Worm (Caenorhabditis elegans): ENCODE data around the gene Y49A3A.4.

DNA sequence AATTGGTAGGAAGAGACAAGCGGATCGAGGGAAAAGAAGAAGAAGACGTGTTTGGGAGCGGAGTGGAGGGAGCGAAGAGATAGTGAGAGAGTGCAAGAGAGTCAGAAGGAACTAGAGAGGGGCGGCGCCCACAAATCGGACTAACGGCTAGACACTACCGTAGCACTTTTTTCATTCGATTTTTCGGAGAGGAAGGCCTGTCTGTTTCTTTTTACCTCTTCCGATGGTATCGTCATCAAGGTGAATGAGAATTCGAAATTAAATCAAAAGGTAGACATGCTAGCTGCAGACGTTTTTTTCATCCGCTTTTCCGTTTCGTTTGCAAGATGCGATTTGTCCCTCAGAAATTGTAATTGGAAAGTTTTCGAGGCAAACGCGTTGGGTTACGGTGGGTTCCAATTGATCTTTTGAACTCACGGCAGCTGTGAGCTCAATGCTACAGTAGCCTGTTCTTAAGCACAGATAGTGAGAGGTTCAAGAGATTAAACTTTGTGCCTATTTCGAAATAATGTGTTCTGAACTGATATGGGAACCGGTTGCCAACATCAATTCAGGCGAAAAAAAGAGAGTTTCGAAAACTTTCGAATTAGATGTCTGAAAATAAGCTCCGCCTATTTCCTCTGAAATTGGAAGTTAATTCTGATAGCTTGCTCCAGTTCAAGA, 6.0 kb upstream of the Y49A3A.4 start:
- TF ChIP-seq snu-23 (GFP tag; optimal IDR thresholded peaks at IDR 0.05) (no peak), unc-86 (tag; optimal IDR thresholded peaks at IDR 0.05) (no peak), vab-15 (tag; optimal IDR thresholded peaks at IDR 0.05) (no peak), snpc-4 (tag; optimal IDR thresholded peaks at IDR 0.05) (no peak), blmp-1 (tag; optimal IDR thresholded peaks at IDR 0.05) (no peak), lin-13 (GFP tag; optimal IDR thresholded peaks at IDR 0.05) (no peak), nhr-76 (tag; optimal IDR thresholded peaks at IDR 0.05) (no peak), ceh-82 (tag; optimal IDR thresholded peaks at IDR 0.05) (no peak), elt-3 (tag; optimal IDR thresholded peaks at IDR 0.05) (no peak)

Measured in whole organism, L1 larva.